Fruit fly (Drosophila melanogaster) whole organism, embryonic: ENCODE data around the gene Polr3E.

Source experiments
- Bgb ChIP-seq: fragments of 200-800 bp; sonication (Bioruptor generic); IDR thresholded peaks from 2 replicates; pipeline ENCODE4 v1.3.6; 2022; ENCODE audit warnings: missing biosample characterization, missing genetic modification characterization; ENCODE audit not compliant: partially characterized antibody
- Bteb2 ChIP-seq: fragments of 200-800 bp; sonication (Bioruptor generic); optimal IDR thresholded peaks from 2 replicates; lab custom pipeline; 2016; ENCODE audit warnings: missing biosample characterization, missing genetic modification characterization
- CG10209 ChIP-seq: fragments of 200-800 bp; sonication (Bioruptor generic); optimal IDR thresholded peaks from 3 replicates; lab custom pipeline; 2017; ENCODE audit warnings: missing biosample characterization, mild to moderate bottlenecking, missing genetic modification characterization, missing genetic modification reagents
- CG10267 ChIP-seq: fragments of 200-800 bp; sonication (Bioruptor generic); optimal IDR thresholded peaks from 2 replicates; lab custom pipeline; 2018; ENCODE audit warnings: missing biosample characterization, mild to moderate bottlenecking, missing genetic modification characterization, moderate library complexity
- CG10654 ChIP-seq: fragments of 200-800 bp; sonication (Bioruptor generic); optimal IDR thresholded peaks from 2 replicates; lab custom pipeline; 2016; ENCODE audit warnings: missing biosample characterization, missing genetic modification characterization
- CG12104 ChIP-seq: fragments of 200-800 bp; sonication (Bioruptor generic); optimal IDR thresholded peaks from 3 replicates; lab custom pipeline; 2016; ENCODE audit warnings: missing biosample characterization, missing genetic modification characterization
- CG13624 ChIP-seq: fragments of 200-800 bp; sonication (Bioruptor generic); optimal IDR thresholded peaks from 2 replicates; lab custom pipeline; 2016; ENCODE audit warnings: missing biosample characterization, missing genetic modification characterization
- CG14050 ChIP-seq: fragments of 200-800 bp; sonication (Bioruptor generic); IDR thresholded peaks from 3 replicates; pipeline ENCODE4 v1.3.6; 2022; ENCODE audit warnings: missing biosample characterization, missing genetic modification characterization
- CG15479 ChIP-seq: fragments of 200-800 bp; sonication (Bioruptor generic); optimal IDR thresholded peaks from 3 replicates; lab custom pipeline; 2019; ENCODE audit warnings: missing biosample characterization, mild to moderate bottlenecking, missing genetic modification characterization, moderate library complexity
- CG1602 ChIP-seq: fragments of 200-800 bp; sonication (Bioruptor generic); optimal IDR thresholded peaks from 3 replicates; lab custom pipeline; 2016; ENCODE audit warnings: missing biosample characterization, missing genetic modification characterization
- CG17186 ChIP-seq: fragments of 200-800 bp; sonication (Bioruptor generic); optimal IDR thresholded peaks from 3 replicates; lab custom pipeline; 2017; ENCODE audit warnings: missing biosample characterization, missing genetic modification reagents, missing genetic modification characterization
- CG1792 ChIP-seq: fragments of 200-800 bp; sonication (Bioruptor generic); optimal IDR thresholded peaks from 2 replicates; lab custom pipeline; 2016; ENCODE audit warnings: missing biosample characterization, missing genetic modification characterization
- CG18011 ChIP-seq: fragments of 200-800 bp; sonication (Bioruptor generic); optimal IDR thresholded peaks from 2 replicates; lab custom pipeline; 2017; ENCODE audit warnings: missing biosample characterization, missing genetic modification characterization, mild to moderate bottlenecking, moderate library complexity, missing genotype
- CG34422 ChIP-seq: fragments of 200-800 bp; sonication (Bioruptor generic); IDR thresholded peaks from 3 replicates; pipeline ENCODE4 v1.3.6; 2022; ENCODE audit warnings: missing biosample characterization, missing genetic modification characterization
- CG4328 ChIP-seq: fragments of 200-800 bp; sonication (Bioruptor generic); optimal IDR thresholded peaks from 3 replicates; lab custom pipeline; 2017; ENCODE audit warnings: missing biosample characterization, missing genetic modification reagents, missing genetic modification characterization
- CG4404 ChIP-seq: fragments of 200-800 bp; sonication (Bioruptor generic); IDR thresholded peaks from 2 replicates; pipeline ENCODE4 v1.3.6; 2022; ENCODE audit warnings: missing biosample characterization, missing genetic modification characterization
- CG4730 ChIP-seq: fragments of 200-800 bp; sonication (Bioruptor generic); IDR thresholded peaks from 2 replicates; pipeline ENCODE4 v1.3.6; 2022; ENCODE audit warnings: missing biosample characterization, missing genetic modification characterization
- CG7271 ChIP-seq: fragments of 200-800 bp; sonication (Bioruptor generic); optimal IDR thresholded peaks from 2 replicates; lab custom pipeline; 2018; ENCODE audit warnings: missing biosample characterization, mild to moderate bottlenecking, missing genetic modification characterization, moderate library complexity
- CG7357 ChIP-seq: fragments of 200-800 bp; sonication (Bioruptor generic); IDR thresholded peaks from 3 replicates; pipeline ENCODE4 v1.3.6; 2022; ENCODE audit warnings: missing biosample characterization, missing genetic modification characterization
- CG7928 ChIP-seq: fragments of 200-800 bp; sonication (Bioruptor generic); optimal IDR thresholded peaks from 2 replicates; lab custom pipeline; 2017; ENCODE audit warnings: missing biosample characterization, mild to moderate bottlenecking, missing genetic modification characterization
- CG9609 ChIP-seq: fragments of 200-800 bp; sonication (Bioruptor generic); optimal IDR thresholded peaks from 3 replicates; lab custom pipeline; 2016; ENCODE audit warnings: missing biosample characterization, missing genetic modification characterization
- Doc3 ChIP-seq: fragments of 200-800 bp; sonication (Bioruptor generic); IDR thresholded peaks from 3 replicates; pipeline ENCODE4 v1.3.6; 2022; ENCODE audit warnings: missing biosample characterization, missing genetic modification characterization; ENCODE audit not compliant: partially characterized antibody
- ERR ChIP-seq: fragments of 200-800 bp; sonication (Bioruptor generic); optimal IDR thresholded peaks from 2 replicates; lab custom pipeline; 2016; ENCODE audit warnings: missing biosample characterization, missing genetic modification characterization
- MBD-R2 ChIP-seq: fragments of 200-800 bp; sonication (Bioruptor generic); IDR thresholded peaks from 2 replicates; pipeline ENCODE4 v1.3.6; 2022; ENCODE audit warnings: missing biosample characterization, missing genetic modification characterization
- Oaz ChIP-seq: fragments of 200-800 bp; sonication (Bioruptor generic); IDR thresholded peaks from 2 replicates; pipeline ENCODE4 v1.3.6; 2022; ENCODE audit warnings: missing biosample characterization, missing genetic modification characterization
- Side ChIP-seq: fragments of 200-800 bp; sonication (Bioruptor generic); optimal IDR thresholded peaks from 2 replicates; lab custom pipeline; 2016; ENCODE audit warnings: missing biosample characterization, missing genetic modification characterization
- al ChIP-seq: fragments of 200-800 bp; sonication (Bioruptor generic); IDR thresholded peaks from 2 replicates; pipeline ENCODE4 v1.3.6; 2022; ENCODE audit warnings: missing biosample characterization, missing genetic modification characterization
- aop ChIP-seq: fragments of 200-800 bp; sonication (Bioruptor generic); IDR thresholded peaks from 2 replicates; pipeline ENCODE4 v1.3.6; 2022; ENCODE audit warnings: missing biosample characterization, missing genetic modification characterization
- ato ChIP-seq: fragments of 200-800 bp; sonication (Bioruptor generic); IDR thresholded peaks from 2 replicates; pipeline ENCODE4 v1.3.6; 2022; ENCODE audit warnings: missing biosample characterization, missing genetic modification characterization; ENCODE audit not compliant: partially characterized antibody
- bcd ChIP-seq: fragments of 200-800 bp; sonication (Bioruptor generic); optimal IDR thresholded peaks from 2 replicates; lab custom pipeline; 2017; ENCODE audit warnings: missing biosample characterization, mild to moderate bottlenecking, missing genetic modification characterization
- cato ChIP-seq: fragments of 200-800 bp; sonication (Bioruptor generic); optimal IDR thresholded peaks from 2 replicates; lab custom pipeline; 2016; ENCODE audit warnings: missing biosample characterization, missing genetic modification characterization, borderline replicate concordance
- dmrt11E ChIP-seq: fragments of 200-800 bp; sonication (Bioruptor generic); optimal IDR thresholded peaks from 3 replicates; lab custom pipeline; 2018; ENCODE audit warnings: missing biosample characterization, mild to moderate bottlenecking, missing genetic modification characterization, moderate library complexity
- en ChIP-seq: fragments of 200-800 bp; sonication (Bioruptor generic); optimal IDR thresholded peaks from 2 replicates; lab custom pipeline; 2016; ENCODE audit warnings: missing biosample characterization, missing genetic modification characterization
- fd64A ChIP-seq: fragments of 200-800 bp; sonication (Bioruptor generic); optimal IDR thresholded peaks from 3 replicates; lab custom pipeline; 2018; ENCODE audit warnings: missing biosample characterization, mild to moderate bottlenecking, missing genetic modification characterization
- fu2 ChIP-seq: fragments of 200-800 bp; sonication (Bioruptor generic); optimal IDR thresholded peaks from 2 replicates; lab custom pipeline; 2016; ENCODE audit warnings: missing biosample characterization, missing genetic modification characterization
- ind ChIP-seq: fragments of 200-800 bp; sonication (Bioruptor generic); optimal IDR thresholded peaks from 3 replicates; lab custom pipeline; 2016; ENCODE audit warnings: missing biosample characterization, missing genetic modification characterization
- insv ChIP-seq, 2 experiments: fragments of 200-800 bp; sonication (Bioruptor generic); optimal IDR thresholded peaks; 3 replicates each; lab custom pipeline; 2016 to 2018; ENCODE audit warnings: missing biosample characterization in 2 of 2, missing genetic modification characterization in 2 of 2
- jumu ChIP-seq: fragments of 200-800 bp; sonication (Bioruptor generic); optimal IDR thresholded peaks from 3 replicates; lab custom pipeline; 2016; ENCODE audit warnings: missing biosample characterization, missing genetic modification characterization
- lov ChIP-seq, 2 experiments: fragments of 200-800 bp in 1 of 2; fragments of >200 bp in 1 of 2; sonication (Bioruptor generic) in 1 of 2; IDR thresholded peaks in 1 of 2; optimal IDR thresholded peaks in 1 of 2; 2 replicates in 1 of 2; 3 replicates in 1 of 2; pipeline versions ENCODE4 v1.3.6 to Lab custom; 2017 to 2022; ENCODE audit warnings: missing biosample characterization in 1 of 2, missing genetic modification characterization in 1 of 2
- maf-S ChIP-seq: fragments of 200-800 bp; sonication (Bioruptor generic); optimal IDR thresholded peaks from 2 replicates; lab custom pipeline; 2016; ENCODE audit warnings: missing biosample characterization, missing genetic modification characterization
- mld ChIP-seq: fragments of 200-800 bp; sonication (Bioruptor generic); IDR thresholded peaks from 3 replicates; pipeline ENCODE4 v1.3.6; 2022; ENCODE audit warnings: missing biosample characterization, missing genetic modification characterization; ENCODE audit not compliant: partially characterized antibody
- oc ChIP-seq: fragments of 200-800 bp; sonication (Bioruptor generic); optimal IDR thresholded peaks from 2 replicates; lab custom pipeline; 2018; ENCODE audit warnings: missing biosample characterization, mild to moderate bottlenecking, missing genetic modification characterization, moderate library complexity
- org-1 ChIP-seq: fragments of 200-800 bp; sonication (Bioruptor generic); optimal IDR thresholded peaks from 2 replicates; lab custom pipeline; 2017; ENCODE audit warnings: missing biosample characterization, missing genetic modification characterization
- run ChIP-seq: fragments of 200-800 bp; sonication (Bioruptor generic); optimal IDR thresholded peaks from 3 replicates; lab custom pipeline; 2018; ENCODE audit warnings: missing biosample characterization, mild to moderate bottlenecking, missing genetic modification characterization
- shn ChIP-seq: fragments of 200-800 bp; sonication (Bioruptor generic); optimal IDR thresholded peaks from 3 replicates; lab custom pipeline; 2016; ENCODE audit warnings: missing biosample characterization, missing genetic modification characterization
- trem ChIP-seq: fragments of 200-800 bp; optimal IDR thresholded peaks from 3 replicates; lab custom pipeline; 2019; ENCODE audit warnings: missing biosample characterization, mild to moderate bottlenecking, missing genetic modification characterization, moderate library complexity
- ttk ChIP-seq: fragments of 200-800 bp; sonication (Bioruptor generic); IDR thresholded peaks from 2 replicates; pipeline ENCODE4 v2.1.2; 2022; ENCODE audit warnings: missing biosample characterization, missing genetic modification characterization
- wek ChIP-seq: fragments of 200-800 bp; sonication (Bioruptor generic); optimal IDR thresholded peaks from 3 replicates; lab custom pipeline; 2018; ENCODE audit warnings: missing biosample characterization, mild to moderate bottlenecking, missing genetic modification characterization, moderate library complexity

Polr3E gene

DNA sequence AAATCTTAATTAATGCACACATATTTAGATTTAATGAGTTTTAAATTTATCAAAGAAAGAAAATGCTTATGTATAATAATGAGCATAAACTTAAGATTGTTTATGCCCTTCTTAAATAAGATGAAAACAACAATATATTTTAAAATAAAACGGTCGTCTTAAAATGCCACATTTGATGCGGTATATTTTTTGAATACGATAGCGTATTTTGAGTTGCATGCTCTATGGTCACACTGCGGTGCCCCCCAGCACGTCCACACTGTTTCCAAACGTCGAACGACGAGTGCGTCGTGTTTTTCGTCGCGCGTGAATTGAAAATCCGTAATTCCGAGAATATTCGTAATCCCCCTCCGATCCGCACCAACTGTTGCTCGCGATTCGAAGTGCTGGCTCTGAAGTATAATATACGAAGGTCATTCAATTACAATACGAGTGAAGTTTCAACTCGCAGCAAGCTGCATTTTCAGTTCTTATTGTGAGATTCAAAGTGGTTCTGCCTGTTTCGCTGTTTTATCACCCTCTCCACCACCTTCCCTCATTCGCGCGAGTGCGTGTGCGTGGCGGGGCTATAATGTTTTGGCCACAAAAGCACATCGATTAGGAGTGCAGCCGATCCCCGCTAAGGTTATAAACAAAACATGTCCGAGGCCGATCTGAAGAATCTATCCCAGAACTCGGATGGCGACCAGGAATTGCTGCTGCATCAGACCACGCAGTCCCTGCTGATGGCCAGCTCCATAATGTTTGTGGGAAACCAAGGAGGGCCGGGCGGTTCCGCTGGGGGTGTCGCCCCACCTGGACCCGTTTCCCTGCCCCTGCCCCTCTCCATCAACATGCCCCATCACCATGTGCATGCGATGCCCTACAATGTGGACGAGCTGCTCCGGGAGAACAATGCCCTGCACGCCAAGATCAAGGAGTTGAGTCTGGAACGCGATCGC lies 2.9 kb downstream of the Polr3E start, which contains the start of gene siz (continued):
- TF ChIP-seq CG18011 (no peak), bcd (GFP tag; lab: Kevin White, UChicago) (peak; percentile 5), en (GFP tag; lab: Kevin White, UChicago) (no peak), Oaz (GFP tag; lab: Robert Waterston, UW) (no peak), wek (GFP tag; lab: Kevin White, UChicago) (peak; percentile 31), run (no peak), CG17186 (GFP tag; lab: Kevin White, UChicago) (peak; percentile 43), CG10267 (tag; lab: Kevin White, UChicago) (peak; percentile 60), jumu (GFP tag; lab: Kevin White, UChicago) (no peak), CG4730 (GFP tag; lab: Robert Waterston, UW) (no peak), MBD-R2 (GFP tag; lab: Robert Waterston, UW) (no peak), CG12104 (GFP tag; lab: Kevin White, UChicago) (no peak), ind (GFP tag; lab: Kevin White, UChicago) (no peak), fu2 (no peak), fd64A (GFP tag; lab: Kevin White, UChicago) (no peak), Doc3 (GFP tag; lab: Robert Waterston, UW) (no peak), ato (GFP tag; lab: Robert Waterston, UW) (peak; percentile 30; the same call in 1 of the 2 replicates), CG4328 (GFP tag; lab: Kevin White, UChicago) (peak; percentile 8), CG9609 (GFP tag; lab: Kevin White, UChicago) (no peak), shn (GFP tag; lab: Kevin White, UChicago) (no peak), CG1792 (GFP tag; lab: Kevin White, UChicago) (no peak), trem (tag; lab: Kevin White, UChicago) (peak; percentile 85), mld (GFP tag; lab: Robert Waterston, UW) (no peak), maf-S (GFP tag; lab: Kevin White, UChicago) (no peak), CG10209 (GFP tag; lab: Kevin White, UChicago) (no peak), al (GFP tag; lab: Robert Waterston, UW) (no peak), CG14050 (GFP tag; lab: Robert Waterston, UW) (no peak), Bteb2 (GFP tag; lab: Kevin White, UChicago) (peak; percentile 26), CG1602 (GFP tag; lab: Kevin White, UChicago) (no peak), CG13624 (GFP tag; lab: Kevin White, UChicago) (peak; percentile 38), ERR (GFP tag; lab: Kevin White, UChicago) (no peak), Side (GFP tag; lab: Kevin White, UChicago) (no peak), Bgb (GFP tag; lab: Robert Waterston, UW) (peak; percentile 67), CG4404 (GFP tag; lab: Robert Waterston, UW) (no peak), CG34422 (GFP tag; lab: Robert Waterston, UW) (no peak; the same call in 2 of the 3 replicates), CG7357 (GFP tag; lab: Robert Waterston, UW) (no peak), insv (GFP tag; optimal IDR thresholded peaks at IDR 0.05; lab: Kevin White, UChicago) (peak in 1 of 2 experiments; percentile 60), CG15479 (GFP tag; lab: Kevin White, UChicago) (peak; percentile 20), cato (GFP tag; lab: Kevin White, UChicago) (no peak), dmrt11E (tag; lab: Kevin White, UChicago) (no peak), lov (optimal IDR thresholded peaks at IDR 0.05; lab: Kevin White, UChicago) (no peak), lov (GFP tag; IDR thresholded peaks at IDR 0.05; lab: Robert Waterston, UW) (0 out of 3 replicates have a peak, but pooled peaks have one; percentile 10), CG7271 (peak; percentile 7), ttk (GFP tag; lab: Robert Waterston, UW) (no peak), org-1 (GFP tag; lab: Kevin White, UChicago) (no peak), oc (tag; lab: Kevin White, UChicago) (peak; percentile 71), CG7928 (GFP tag; lab: Kevin White, UChicago) (peak; percentile 47), aop (GFP tag; lab: Robert Waterston, UW) (0 out of 2 replicates have a peak, but pooled peaks have one; percentile 5), CG10654 (no peak)
